Fruit fly (Drosophila melanogaster) whole organism, embryonic: ENCODE results near the gene ind.
A peak's percentile ranks its signal among the peaks of the same experiment; 100 is the strongest.

Source experiments
- Ada2b ChIP-seq: fragments of 200-800 bp; sonication (Bioruptor generic); IDR thresholded peaks from 2 replicates; pipeline ENCODE4 v1.3.6; 2022; ENCODE audit warnings: missing biosample characterization, missing genetic modification characterization
- CG10274 ChIP-seq: fragments of 200-800 bp; sonication (Bioruptor generic); optimal IDR thresholded peaks from 3 replicates; lab custom pipeline; 2017; ENCODE audit warnings: missing biosample characterization, mild to moderate bottlenecking, missing genetic modification characterization
- CG10462 ChIP-seq: fragments of 200-800 bp; sonication (Bioruptor generic); optimal IDR thresholded peaks from 2 replicates; lab custom pipeline; 2016; ENCODE audit warnings: missing biosample characterization, missing genetic modification characterization
- CG11247 ChIP-seq: fragments of 200-800 bp; sonication (Bioruptor generic); IDR thresholded peaks from 2 replicates; pipeline ENCODE4 v1.3.6; 2022; ENCODE audit warnings: missing biosample characterization, missing genetic modification characterization
- CG11504 ChIP-seq: fragments of 200-800 bp; sonication (Bioruptor generic); optimal IDR thresholded peaks from 3 replicates; lab custom pipeline; 2019; ENCODE audit warnings: missing biosample characterization, mild to moderate bottlenecking, missing genetic modification characterization, moderate library complexity
- CG13287 ChIP-seq: fragments of 200-800 bp; sonication (Bioruptor generic); IDR thresholded peaks from 2 replicates; pipeline ENCODE4 v1.3.6; 2022; ENCODE audit warnings: missing biosample characterization, missing genetic modification characterization; ENCODE audit not compliant: partially characterized antibody
- CG14014 ChIP-seq: fragments of 200-800 bp; sonication (Bioruptor generic); IDR thresholded peaks from 2 replicates; pipeline ENCODE4 v1.3.6; 2022; ENCODE audit warnings: missing biosample characterization, missing genetic modification characterization
- CG14667 ChIP-seq: fragments of 200-800 bp; sonication (Bioruptor generic); IDR thresholded peaks from 2 replicates; pipeline ENCODE4 v1.3.6; 2022; ENCODE audit warnings: missing biosample characterization, missing genetic modification characterization
- CG15011 ChIP-seq: fragments of 200-800 bp; sonication (Bioruptor generic); optimal IDR thresholded peaks from 3 replicates; lab custom pipeline; 2018; ENCODE audit warnings: missing biosample characterization, mild to moderate bottlenecking, missing genetic modification characterization
- CG15479 ChIP-seq: fragments of 200-800 bp; sonication (Bioruptor generic); optimal IDR thresholded peaks from 3 replicates; lab custom pipeline; 2019; ENCODE audit warnings: missing biosample characterization, mild to moderate bottlenecking, missing genetic modification characterization, moderate library complexity
- CG15601 ChIP-seq: fragments of 200-800 bp; sonication (Bioruptor generic); optimal IDR thresholded peaks from 3 replicates; lab custom pipeline; 2019; ENCODE audit warnings: missing biosample characterization, mild to moderate bottlenecking, missing genetic modification characterization, moderate library complexity
- CG1603 ChIP-seq: fragments of 200-800 bp; sonication (Bioruptor generic); optimal IDR thresholded peaks from 2 replicates; lab custom pipeline; 2019; ENCODE audit warnings: missing biosample characterization, mild to moderate bottlenecking, missing genetic modification characterization, moderate library complexity
- CG17385 ChIP-seq: fragments of 200-800 bp; sonication (Bioruptor generic); optimal IDR thresholded peaks from 3 replicates; lab custom pipeline; 2018; ENCODE audit warnings: missing biosample characterization, mild to moderate bottlenecking, missing genetic modification characterization
- CG2120 ChIP-seq: fragments of 200-800 bp; sonication (Bioruptor generic); optimal IDR thresholded peaks from 3 replicates; lab custom pipeline; 2016; ENCODE audit warnings: missing biosample characterization, missing genetic modification characterization
- CG2199 ChIP-seq: fragments of 200-800 bp; sonication (Bioruptor generic); IDR thresholded peaks from 3 replicates; pipeline ENCODE4 v1.3.6; 2022; ENCODE audit warnings: missing biosample characterization, missing genetic modification characterization
- CG31365 ChIP-seq: fragments of 200-800 bp; sonication (Bioruptor generic); optimal IDR thresholded peaks from 2 replicates; lab custom pipeline; 2018; ENCODE audit warnings: missing biosample characterization, mild to moderate bottlenecking, missing genetic modification characterization
- CG34376 ChIP-seq: fragments of 200-800 bp; sonication (Bioruptor generic); optimal IDR thresholded peaks from 2 replicates; lab custom pipeline; 2018; ENCODE audit warnings: missing biosample characterization, mild to moderate bottlenecking, missing genetic modification characterization
- CG5180 ChIP-seq: fragments of 200-800 bp; sonication (Bioruptor generic); optimal IDR thresholded peaks from 3 replicates; lab custom pipeline; 2017; ENCODE audit warnings: missing biosample characterization, missing genetic modification characterization, mild to moderate bottlenecking, moderate library complexity, missing genetic modification reagents
- CG5245 ChIP-seq: fragments of 200-800 bp; sonication (Bioruptor generic); optimal IDR thresholded peaks from 3 replicates; lab custom pipeline; 2016; ENCODE audit warnings: missing biosample characterization, missing genetic modification characterization
- CG6175 ChIP-seq: fragments of 200-800 bp; sonication (Bioruptor generic); IDR thresholded peaks from 3 replicates; pipeline ENCODE4 v1.3.6; 2022; ENCODE audit warnings: missing biosample characterization, missing genetic modification characterization
- CG6791 ChIP-seq: fragments of 200-800 bp; sonication (Bioruptor generic); IDR thresholded peaks from 3 replicates; pipeline ENCODE4 v1.3.6; 2022; ENCODE audit warnings: missing biosample characterization, missing genetic modification characterization; ENCODE audit not compliant: partially characterized antibody
- CG7372 ChIP-seq: fragments of 200-800 bp; sonication (Bioruptor generic); IDR thresholded peaks from 2 replicates; pipeline ENCODE4 v1.3.6; 2022; ENCODE audit warnings: missing biosample characterization, missing genetic modification characterization
- CG7928 ChIP-seq: fragments of 200-800 bp; sonication (Bioruptor generic); optimal IDR thresholded peaks from 2 replicates; lab custom pipeline; 2017; ENCODE audit warnings: missing biosample characterization, mild to moderate bottlenecking, missing genetic modification characterization
- CG8290 ChIP-seq, 3 experiments: fragments of 200-800 bp; sonication (Bioruptor generic); optimal IDR thresholded peaks; 2 replicates each; lab custom pipeline; 2016 to 2019; ENCODE audit warnings: missing biosample characterization in 3 of 3, missing genetic modification characterization in 3 of 3, mild to moderate bottlenecking in 2 of 3, moderate library complexity in 1 of 3
- Chrac-16 ChIP-seq: fragments of 200-800 bp; sonication (Bioruptor generic); optimal IDR thresholded peaks from 3 replicates; lab custom pipeline; 2016; ENCODE audit warnings: missing biosample characterization, missing genetic modification characterization
- D19B ChIP-seq: fragments of 200-800 bp; sonication (Bioruptor generic); optimal IDR thresholded peaks from 2 replicates; lab custom pipeline; 2017; ENCODE audit warnings: missing biosample characterization, mild to moderate bottlenecking, missing genetic modification characterization
- Jarid2 ChIP-seq: fragments of 200-800 bp; sonication (Bioruptor generic); optimal IDR thresholded peaks from 3 replicates; lab custom pipeline; 2017; ENCODE audit warnings: mild to moderate bottlenecking, missing biosample characterization, missing genetic modification reagents, missing genetic modification characterization
- Lim3 ChIP-seq: fragments of 200-800 bp; sonication (Bioruptor generic); IDR thresholded peaks from 2 replicates; pipeline ENCODE4 v1.3.6; 2022; ENCODE audit warnings: missing biosample characterization, missing genetic modification characterization
- MBD-R2 ChIP-seq: fragments of 200-800 bp; sonication (Bioruptor generic); IDR thresholded peaks from 2 replicates; pipeline ENCODE4 v1.3.6; 2022; ENCODE audit warnings: missing biosample characterization, missing genetic modification characterization
- Med ChIP-seq: fragments of 200-800 bp; sonication (Bioruptor generic); peaks from one replicate; lab custom pipeline; 2016; ENCODE audit warnings: missing biosample characterization, missing genetic modification characterization, mild to moderate bottlenecking, inconsistent platforms, moderate library complexity
- NFAT ChIP-seq: fragments of 200-800 bp; sonication (Bioruptor generic); IDR thresholded peaks from 2 replicates; pipeline ENCODE4 v1.3.6; 2022; ENCODE audit warnings: missing biosample characterization, missing genetic modification characterization
- Opbp ChIP-seq: fragments of 200-800 bp; sonication (Bioruptor generic); IDR thresholded peaks from 3 replicates; pipeline ENCODE4 v1.3.6; 2022; ENCODE audit warnings: missing biosample characterization, missing genetic modification characterization; ENCODE audit not compliant: partially characterized antibody
- Pdp1 ChIP-seq, 2 experiments: fragments of 200-800 bp; sonication (Bioruptor generic); optimal IDR thresholded peaks; 3 replicates each; lab custom pipeline; 2016; ENCODE audit warnings: missing biosample characterization in 2 of 2, missing genetic modification characterization in 2 of 2, mild to moderate bottlenecking in 1 of 2, moderate library complexity in 1 of 2
- Trl ChIP-seq, 3 experiments: fragments of >200 bp in 2 of 3; fragments of 200-800 bp in 1 of 3; sonication (Bioruptor generic) in 1 of 3; optimal IDR thresholded peaks; 2 replicates in 1 of 3; 3 replicates in 2 of 3; lab custom pipeline; 2016 to 2017; ENCODE audit warnings: missing biosample characterization in 1 of 3, missing genetic modification characterization in 1 of 3
- Xrp1 ChIP-seq: fragments of 200-800 bp; sonication (Bioruptor generic); IDR thresholded peaks from 2 replicates; pipeline ENCODE4 v1.3.6; 2022; ENCODE audit warnings: missing biosample characterization, missing genetic modification characterization
- dmrt11E ChIP-seq: fragments of 200-800 bp; sonication (Bioruptor generic); optimal IDR thresholded peaks from 3 replicates; lab custom pipeline; 2018; ENCODE audit warnings: missing biosample characterization, mild to moderate bottlenecking, missing genetic modification characterization, moderate library complexity
- ems ChIP-seq: fragments of 200-800 bp; sonication (Bioruptor generic); optimal IDR thresholded peaks from 3 replicates; lab custom pipeline; 2016; ENCODE audit warnings: missing biosample characterization, missing genetic modification characterization
- fru ChIP-seq: fragments of >200 bp; optimal IDR thresholded peaks from 2 replicates; lab custom pipeline; 2017
- ftz-f1 ChIP-seq: fragments of 200-800 bp; sonication (Bioruptor generic); optimal IDR thresholded peaks from 2 replicates; lab custom pipeline; 2016; ENCODE audit warnings: missing biosample characterization, missing genetic modification characterization
- h ChIP-seq: fragments of >200 bp; optimal IDR thresholded peaks from 2 replicates; lab custom pipeline; 2017
- hth ChIP-seq: fragments of >200 bp; optimal IDR thresholded peaks from 2 replicates; lab custom pipeline; 2017; ENCODE audit warnings: inconsistent platforms
- lbe ChIP-seq: fragments of 200-800 bp; sonication (Bioruptor generic); optimal IDR thresholded peaks from 2 replicates; lab custom pipeline; 2016; ENCODE audit warnings: missing biosample characterization, mild to moderate bottlenecking, missing genetic modification characterization
- peb ChIP-seq: fragments of 200-800 bp; sonication (Bioruptor generic); IDR thresholded peaks from 2 replicates; pipeline ENCODE4 v1.3.6; 2022; ENCODE audit warnings: missing biosample characterization, missing genetic modification characterization
- pho ChIP-seq: fragments of 200-800 bp; sonication (Bioruptor generic); optimal IDR thresholded peaks from 2 replicates; lab custom pipeline; 2016; ENCODE audit warnings: missing biosample characterization, missing genetic modification characterization
- slbo ChIP-seq: fragments of 200-800 bp; sonication (Bioruptor generic); IDR thresholded peaks from 2 replicates; pipeline ENCODE4 v1.3.6; 2022; ENCODE audit warnings: missing biosample characterization, missing genetic modification characterization
- yki ChIP-seq: fragments of >200 bp; optimal IDR thresholded peaks from 3 replicates; lab custom pipeline; 2018

The ind gene

DNA sequence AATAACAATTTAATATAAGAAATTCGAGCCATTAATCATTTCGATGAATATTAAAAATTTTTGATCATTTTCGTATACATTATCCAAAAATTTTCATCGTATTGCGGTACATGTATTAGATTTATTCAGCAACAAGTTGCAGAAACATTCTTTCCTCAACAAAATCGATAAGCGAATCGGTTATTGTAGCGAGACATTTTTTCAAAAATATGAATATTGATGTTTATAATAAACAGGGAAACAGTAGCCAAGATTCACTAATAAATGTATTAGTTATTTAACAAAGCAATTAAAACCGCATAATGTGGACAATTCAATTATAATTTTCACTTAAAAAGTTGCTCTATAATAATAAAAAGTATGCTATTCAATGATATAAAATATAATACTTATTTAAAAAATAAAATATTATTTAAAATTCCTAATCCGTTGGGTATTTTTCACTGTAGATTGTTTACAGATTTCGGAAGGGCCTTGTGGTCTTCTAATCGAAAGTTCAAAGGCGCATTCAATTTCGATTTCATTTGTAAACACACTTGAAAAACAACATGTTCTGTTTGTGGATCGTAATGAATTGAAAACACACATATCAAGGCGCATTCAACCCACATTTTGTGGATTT is 45.5 kb upstream of the ind start (continued):
- TF ChIP-seq CG2120 (GFP tag; lab: Kevin White, UChicago) = no peak
- TF ChIP-seq CG14667 = no peak
- TF ChIP-seq Xrp1 (GFP tag; lab: Robert Waterston, UW) = 0 out of 2 replicates have a peak, but pooled peaks have one; percentile 6
- TF ChIP-seq ftz-f1 (GFP tag; lab: Kevin White, UChicago) = no peak
- TF ChIP-seq Lim3 (GFP tag; lab: Robert Waterston, UW) = no peak
- TF ChIP-seq CG15011 (GFP tag; lab: Kevin White, UChicago) = no peak
- TF ChIP-seq ems (GFP tag; lab: Kevin White, UChicago) = no peak
- TF ChIP-seq CG10462 (GFP tag; lab: Kevin White, UChicago) = no peak
- TF ChIP-seq Chrac-16 (GFP tag; lab: Kevin White, UChicago) = no peak
- no peak for TF ChIP-seq CG7928 (GFP tag; lab: Kevin White, UChicago)
- TF ChIP-seq, all 482 proteins: peak for 49

DNA sequence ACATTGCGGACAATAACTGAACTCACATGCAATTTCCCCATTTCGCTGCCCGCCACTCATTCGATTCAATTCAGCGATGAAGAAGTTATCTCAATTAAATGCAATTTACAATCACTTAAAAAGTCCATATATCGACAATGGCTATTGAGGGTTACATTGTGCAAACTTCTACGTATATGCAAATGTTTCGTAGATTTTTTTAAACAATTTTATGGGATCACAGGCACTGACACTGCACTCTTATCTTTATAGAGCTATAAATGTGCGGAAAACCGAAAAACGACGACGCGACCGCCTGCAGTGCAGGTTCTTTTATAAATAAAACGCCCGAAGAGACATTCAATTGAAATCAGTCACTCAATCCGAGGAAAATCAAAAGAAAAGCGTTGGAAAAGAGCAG is 44.6 kb upstream of the ind start:
- TF ChIP-seq MBD-R2 = no peak
- TF ChIP-seq Jarid2 = no peak
- TF ChIP-seq dmrt11E = no peak
- TF ChIP-seq CG15601 (tag; lab: Kevin White, UChicago) = no peak
- TF ChIP-seq CG17385 (GFP tag; lab: Kevin White, UChicago) = no peak
- peak; percentile 32 for TF ChIP-seq CG15479 (GFP tag; lab: Kevin White, UChicago)
- peak; percentile 89; the same call in 1 of the 3 replicates for TF ChIP-seq CG2199
- peak in 1 of 2 experiments; percentile 37 for TF ChIP-seq Trl (optimal IDR thresholded peaks at IDR 0.05; lab: Kevin White, UChicago)
- TF ChIP-seq Trl (GFP tag; optimal IDR thresholded peaks at IDR 0.05; lab: Kevin White, UChicago) = no peak
- no peak for TF ChIP-seq CG7372 (GFP tag; lab: Robert Waterston, UW)

dm6 chr3L:15084288-15084687 is 40.6 kb upstream of the ind start:
- TF ChIP-seq CG11504 (tag; lab: Kevin White, UChicago) (peak; percentile 97), fru (lab: Kevin White, UChicago) (no peak), Med (GFP tag; lab: Kevin White, UChicago) (peak; percentile 1), CG6175 (GFP tag; lab: Robert Waterston, UW) (0 out of 3 replicates have a peak, but pooled peaks have one; percentile 25), CG2199 (peak; percentile 96), CG5180 (peak; percentile 8)

dm6 chr3L:15079278-15079677 is 35.6 kb upstream of the ind start:
- no peak for TF ChIP-seq hth (lab: Kevin White, UChicago)
- TF ChIP-seq lbe (GFP tag; lab: Kevin White, UChicago) = no peak
- TF ChIP-seq yki = peak; percentile 56
- TF ChIP-seq D19B (GFP tag; lab: Kevin White, UChicago) = no peak
- no peak for TF ChIP-seq CG11247
- TF ChIP-seq CG34376 (GFP tag; lab: Kevin White, UChicago) = peak; percentile 2
- peak; percentile 37; the same call in 1 of the 2 replicates for TF ChIP-seq NFAT (GFP tag; lab: Robert Waterston, UW)
- peak in 1 of 2 experiments; percentile 44 for TF ChIP-seq Pdp1 (GFP tag; optimal IDR thresholded peaks at IDR 0.05; lab: Kevin White, UChicago)
- TF ChIP-seq h = no peak
- no peak for TF ChIP-seq peb (GFP tag; lab: Robert Waterston, UW)
- TF ChIP-seq Opbp = 0 out of 3 replicates have a peak, but pooled peaks have one; percentile 39
- TF ChIP-seq CG10274 (GFP tag; lab: Kevin White, UChicago) = no peak
- peak; percentile 43; the same call in 1 of the 2 replicates for TF ChIP-seq CG13287 (GFP tag; lab: Robert Waterston, UW)
- no peak for TF ChIP-seq CG5245 (GFP tag; lab: Kevin White, UChicago)
- TF ChIP-seq slbo (GFP tag; lab: Robert Waterston, UW) = peak; percentile 30; the same call in 1 of the 2 replicates
- no peak for TF ChIP-seq pho (GFP tag; lab: Kevin White, UChicago)
- TF ChIP-seq Ada2b (GFP tag; lab: Robert Waterston, UW) = 0 out of 2 replicates have a peak, but pooled peaks have one; percentile 14
- peak; percentile 65; the same call in 2 of the 3 replicates for TF ChIP-seq CG6791 (GFP tag; lab: Robert Waterston, UW)
- TF ChIP-seq CG8290 (GFP tag; optimal IDR thresholded peaks at IDR 0.05; lab: Kevin White, UChicago) = peak; percentile 14
- no peak for TF ChIP-seq CG8290 (tag; optimal IDR thresholded peaks at IDR 0.05; lab: Kevin White, UChicago)
- no peak for TF ChIP-seq CG1603
- peak; percentile 24; the same call in 1 of the 2 replicates for TF ChIP-seq CG14014
- peak; percentile 97 for TF ChIP-seq CG31365 (tag; lab: Kevin White, UChicago)
